Fruit fly (Drosophila melanogaster): Measurements from ENCODE around the gene Act5C.

Gene Act5C

dm6 chrX:5907916-5908315 lies 7.3 kb downstream of the Act5C start, which contains the start of gene CG12236 (continued):
- TF ChIP-seq CG10147 (GFP tag; optimal IDR thresholded peaks at IDR 0.05) (peak; percentile 39), Ravus (GFP tag; IDR thresholded peaks at IDR 0.05) (no peak), corto (GFP tag; optimal IDR thresholded peaks at IDR 0.05) (no peak), CG6791 (GFP tag; IDR thresholded peaks at IDR 0.05; ENCODE audit: partially characterized antibody) (peak; percentile 59; the same call in 2 of the 3 replicates), Poxn (GFP tag; IDR thresholded peaks at IDR 0.05) (no peak), nerfin-2 (GFP tag; IDR thresholded peaks at IDR 0.05; ENCODE audit: partially characterized antibody) (no peak), Nf-YC (tag; optimal IDR thresholded peaks at IDR 0.05) (peak; percentile 47), CG8388 (GFP tag; optimal IDR thresholded peaks at IDR 0.05) (no peak), Eip74EF (GFP tag; optimal IDR thresholded peaks at IDR 0.05) (no peak), CG13424 (tag; optimal IDR thresholded peaks at IDR 0.05) (peak; percentile 21), CG33213 (GFP tag; optimal IDR thresholded peaks at IDR 0.05) (peak; percentile 67), az2 (GFP tag; optimal IDR thresholded peaks at IDR 0.05) (no peak), CG3726 (GFP tag; IDR thresholded peaks at IDR 0.05) (no peak), sc (optimal IDR thresholded peaks at IDR 0.05) (no peak), sc (GFP tag; optimal IDR thresholded peaks at IDR 0.05) (no peak), CG30403 (GFP tag; optimal IDR thresholded peaks at IDR 0.05) (peak; percentile 30), CG2712 (tag; optimal IDR thresholded peaks at IDR 0.05) (peak; percentile 61), CG4854 (GFP tag; optimal IDR thresholded peaks at IDR 0.05) (no peak), bcd (GFP tag; optimal IDR thresholded peaks at IDR 0.05) (no peak), CG15073 (GFP tag; optimal IDR thresholded peaks at IDR 0.05) (no peak), sna (GFP tag; IDR thresholded peaks at IDR 0.05; ENCODE audit: partially characterized antibody) (no peak), gcm (GFP tag; optimal IDR thresholded peaks at IDR 0.05) (no peak), Doc2 (GFP tag; IDR thresholded peaks at IDR 0.05) (no peak), seq (GFP tag; IDR thresholded peaks at IDR 0.05) (no peak), CG16779 (GFP tag; IDR thresholded peaks at IDR 0.05) (no peak), CG8765 (GFP tag; IDR thresholded peaks at IDR 0.05) (no peak), CG31388 (GFP tag; optimal IDR thresholded peaks at IDR 0.05) (no peak), Hand (GFP tag; optimal IDR thresholded peaks at IDR 0.05) (no peak), ham (GFP tag; IDR thresholded peaks at IDR 0.05) (no peak), CG10654 (GFP tag; optimal IDR thresholded peaks at IDR 0.05) (peak; percentile 24), CG1529 (GFP tag; optimal IDR thresholded peaks at IDR 0.05) (no peak), MTF-1 (GFP tag; optimal IDR thresholded peaks at IDR 0.05; ENCODE audit: borderline replicate concordance) (peak; percentile 63), CG2199 (GFP tag; IDR thresholded peaks at IDR 0.05) (0 out of 3 replicates have a peak, but pooled peaks have one; percentile 55), mirr (GFP tag; optimal IDR thresholded peaks at IDR 0.05) (peak; percentile 39), bab2 (GFP tag; optimal IDR thresholded peaks at IDR 0.05) (peak; percentile 0), Taf1 (GFP tag; IDR thresholded peaks at IDR 0.05) (no peak), Six4 (GFP tag; optimal IDR thresholded peaks at IDR 0.05) (no peak), D (optimal IDR thresholded peaks at IDR 0.05) (no peak), D (GFP tag; optimal IDR thresholded peaks at IDR 0.05) (no peak), CG11504 (tag; optimal IDR thresholded peaks at IDR 0.05) (peak; percentile 79), CG4424 (GFP tag; optimal IDR thresholded peaks at IDR 0.05) (peak; percentile 27), slbo (GFP tag; IDR thresholded peaks at IDR 0.05) (peak; percentile 64; the same call in 1 of the 2 replicates), Hr39 (optimal IDR thresholded peaks at IDR 0.05) (no peak), HLHmδ (GFP tag; optimal IDR thresholded peaks at IDR 0.05) (peak; percentile 38), CG14667 (GFP tag; IDR thresholded peaks at IDR 0.05) (no peak), CG10979 (tag; optimal IDR thresholded peaks at IDR 0.05) (peak; percentile 28), CG4328 (GFP tag; optimal IDR thresholded peaks at IDR 0.05) (peak; percentile 16), bowl (GFP tag; IDR thresholded peaks at IDR 0.05) (no peak), ems (GFP tag; optimal IDR thresholded peaks at IDR 0.05) (no peak), Ets65A (GFP tag) (peak; percentile 95), sug (tag; optimal IDR thresholded peaks at IDR 0.05) (peak; percentile 67), eve (GFP tag; optimal IDR thresholded peaks at IDR 0.05) (no peak)

All from whole organism, embryonic.